Worm (Caenorhabditis elegans) whole organism, L4 larva: Measurements from ENCODE around the gene nhr-92.

Experiments
- F10B5.3 ChIP-seq: sonication (generic microtip); optimal IDR thresholded peaks from 2 replicates; lab custom pipeline; 2016; ENCODE audit warnings: mild to moderate bottlenecking, missing genetic modification characterization, missing compliant biosample characterization
- T20F7.1 ChIP-seq: fragments of 200-800 bp; sonication (Bioruptor generic); optimal IDR thresholded peaks from 2 replicates; lab custom pipeline; 2018; ENCODE audit warnings: mild to moderate bottlenecking, missing genetic modification characterization, missing compliant biosample characterization
- Y105C5A.15 ChIP-seq: fragments of 200-800 bp; sonication (Bioruptor generic); IDR thresholded peaks from 2 replicates; pipeline ENCODE4 v1.3.6; 2022; ENCODE audit warnings: missing genetic modification characterization, missing compliant biosample characterization
- Y5F2A.4 ChIP-seq: fragments of 200-800 bp; sonication (Bioruptor generic); optimal IDR thresholded peaks from 2 replicates; lab custom pipeline; 2018; ENCODE audit warnings: mild to moderate bottlenecking, missing genetic modification characterization, missing compliant biosample characterization
- ZK546.5 ChIP-seq, 2 experiments: sonication (generic microtip); optimal IDR thresholded peaks; 2 replicates each; lab custom pipeline; 2017; ENCODE audit warnings: missing biosample characterization in 2 of 2, missing genetic modification characterization in 2 of 2
- aha-1 ChIP-seq: fragments of 150-350 bp; peaks from one replicate; lab custom pipeline; 2014; ENCODE audit warnings: missing biosample characterization, missing genetic modification characterization
- aly-2 ChIP-seq: sonication (generic microtip); optimal IDR thresholded peaks from 2 replicates; lab custom pipeline; 2018; ENCODE audit warnings: missing biosample characterization, missing genetic modification characterization
- ama-1 ChIP-seq: fragments of 150-350 bp; optimal IDR thresholded peaks from 2 replicates; lab custom pipeline; 2014; ENCODE audit warnings: inconsistent platforms, mixed read lengths
- ceh-20 ChIP-seq: fragments of 200-800 bp; sonication (Bioruptor generic); IDR thresholded peaks from 2 replicates; pipeline ENCODE4 v1.3.6; 2022; ENCODE audit warnings: missing genetic modification reagents, missing genetic modification characterization, missing compliant biosample characterization
- ceh-28 ChIP-seq: fragments of 150-350 bp; optimal IDR thresholded peaks from 2 replicates; lab custom pipeline; 2014; ENCODE audit warnings: missing biosample characterization, missing genetic modification reagents, missing genetic modification characterization
- ceh-62 ChIP-seq: sonication (generic microtip); optimal IDR thresholded peaks from 2 replicates; lab custom pipeline; 2017; ENCODE audit warnings: missing biosample characterization, missing genetic modification characterization
- ces-1 ChIP-seq: fragments of 150-350 bp; sonication (generic microtip); optimal IDR thresholded peaks from 4 replicates; lab custom pipeline; 2014; ENCODE audit warnings: missing biosample characterization, missing genetic modification reagents, missing genetic modification characterization
- cey-2 ChIP-seq: sonication (generic microtip); optimal IDR thresholded peaks from 3 replicates; lab custom pipeline; 2017; ENCODE audit warnings: missing genetic modification characterization, mild to moderate bottlenecking, missing compliant biosample characterization, antibody characterized with exemption, borderline replicate concordance; ENCODE audit not compliant: insufficient read depth
- daf-12 ChIP-seq: fragments of 150-350 bp; optimal IDR thresholded peaks from 2 replicates; lab custom pipeline; 2014; ENCODE audit warnings: missing biosample characterization, missing genetic modification reagents, missing genetic modification characterization
- daf-16 ChIP-seq, 3 experiments: sonication (generic microtip); optimal IDR thresholded peaks; 2 replicates each; lab custom pipeline; 2016 to 2017; ENCODE audit warnings: missing genetic modification characterization in 3 of 3, missing genetic modification reagents in 3 of 3, mild to moderate bottlenecking in 2 of 3, missing compliant biosample characterization in 2 of 3, missing biosample characterization in 1 of 3, moderate library complexity in 1 of 3
- fkh-10 ChIP-seq: fragments of 150-350 bp; optimal IDR thresholded peaks from 2 replicates; lab custom pipeline; 2014; ENCODE audit warnings: missing biosample characterization, missing genetic modification reagents, missing genetic modification characterization
- gei-8 ChIP-seq: fragments of 200-800 bp; sonication (Bioruptor generic); optimal IDR thresholded peaks from 2 replicates; lab custom pipeline; 2018; ENCODE audit warnings: mild to moderate bottlenecking, missing genetic modification characterization, missing compliant biosample characterization
- hif-1 ChIP-seq, 2 experiments: sonication (generic microtip); optimal IDR thresholded peaks; 2 replicates each; lab custom pipeline; 2016 to 2017; ENCODE audit warnings: missing compliant biosample characterization in 2 of 2, missing genetic modification characterization in 2 of 2, missing genetic modification reagents in 2 of 2, missing genotype in 2 of 2, mild to moderate bottlenecking in 1 of 2
- hmg-1.1 ChIP-seq: fragments of 200-800 bp; sonication (Bioruptor generic); IDR thresholded peaks from 2 replicates; pipeline ENCODE4 v1.3.6; 2022; ENCODE audit warnings: missing genetic modification reagents, missing genetic modification characterization, missing compliant biosample characterization
- lim-7 ChIP-seq: fragments of 200-800 bp; sonication (Bioruptor generic); IDR thresholded peaks from 2 replicates; pipeline ENCODE4 v1.3.6; 2022; ENCODE audit warnings: missing genetic modification characterization, missing compliant biosample characterization
- lin-29 ChIP-seq: fragments of 200-800 bp; sonication (Bioruptor generic); IDR thresholded peaks from 2 replicates; pipeline ENCODE4 v1.3.6; 2022; ENCODE audit warnings: missing genetic modification reagents, missing genetic modification characterization, missing compliant biosample characterization
- madf-9 ChIP-seq: fragments of 200-800 bp; sonication (Bioruptor generic); conservative IDR thresholded peaks from 2 replicates; pipeline ENCODE4 v1.3.6; 2022; ENCODE audit warnings: missing genetic modification reagents, missing genetic modification characterization, missing compliant biosample characterization
- mep-1 ChIP-seq: fragments of 150-350 bp; sonication (generic microtip); optimal IDR thresholded peaks from 3 replicates; lab custom pipeline; 2014; ENCODE audit warnings: missing biosample characterization, missing genetic modification characterization
- pha-4 ChIP-seq, 2 experiments: fragments of 150-350 bp in 1 of 2; fragments of 200-800 bp in 1 of 2; sonication (Bioruptor generic) in 1 of 2; IDR thresholded peaks in 1 of 2; optimal IDR thresholded peaks in 1 of 2; 2 replicates each; pipeline versions ENCODE4 v1.3.6 to Lab custom; 2014 to 2022; ENCODE audit warnings: missing genetic modification characterization in 2 of 2, missing genetic modification reagents in 2 of 2, missing biosample characterization in 1 of 2, missing compliant biosample characterization in 1 of 2
- set-16 ChIP-seq: fragments of 200-800 bp; sonication (Bioruptor generic); IDR thresholded peaks from 2 replicates; pipeline ENCODE4 v1.3.6; 2022; ENCODE audit warnings: missing genetic modification reagents, missing genetic modification characterization, missing compliant biosample characterization
- snpc-4 ChIP-seq: fragments of 150-350 bp; optimal IDR thresholded peaks from 2 replicates; lab custom pipeline; 2014; ENCODE audit warnings: missing biosample characterization, missing genetic modification characterization
- spr-3 ChIP-seq: fragments of 200-800 bp; sonication (Bioruptor generic); optimal IDR thresholded peaks from 2 replicates; lab custom pipeline; 2018; ENCODE audit warnings: mild to moderate bottlenecking, missing genetic modification characterization, missing compliant biosample characterization
- tra-1 ChIP-seq: fragments of 200-800 bp; sonication (Bioruptor generic); IDR thresholded peaks from 2 replicates; pipeline ENCODE4 v1.3.6; 2022; ENCODE audit warnings: missing genetic modification reagents, missing genetic modification characterization, missing compliant biosample characterization
- unc-130 ChIP-seq: sonication (generic microtip); optimal IDR thresholded peaks from 2 replicates; lab custom pipeline; 2016; ENCODE audit warnings: missing genetic modification reagents, missing genetic modification characterization, missing compliant biosample characterization
- unc-39 ChIP-seq: sonication (generic microtip); optimal IDR thresholded peaks from 2 replicates; lab custom pipeline; 2017; ENCODE audit warnings: missing biosample characterization, missing genetic modification characterization
- unc-62 ChIP-seq, 3 experiments: fragments of 150-350 bp in 1 of 3; sonication (generic microtip); optimal IDR thresholded peaks in 2 of 3; peaks in 1 of 3; 1 replicate in 1 of 3; 2 replicates in 2 of 3; lab custom pipeline; 2014 to 2017; ENCODE audit warnings: missing biosample characterization in 3 of 3, missing genetic modification characterization in 3 of 3, missing genetic modification reagents in 3 of 3, missing genotype in 1 of 3
- vab-7 ChIP-seq: fragments of 200-800 bp; sonication (Bioruptor generic); IDR thresholded peaks from 2 replicates; pipeline ENCODE4 v1.3.6; 2022; ENCODE audit warnings: missing genetic modification reagents, missing genetic modification characterization, missing compliant biosample characterization
- zip-2 ChIP-seq: fragments of 150-350 bp; optimal IDR thresholded peaks from 2 replicates; lab custom pipeline; 2014; ENCODE audit warnings: missing biosample characterization, missing genetic modification characterization
- ztf-7 ChIP-seq: fragments of 150-350 bp; optimal IDR thresholded peaks from 2 replicates; lab custom pipeline; 2014; ENCODE audit warnings: missing biosample characterization, missing genetic modification characterization

Gene nhr-92

DNA sequence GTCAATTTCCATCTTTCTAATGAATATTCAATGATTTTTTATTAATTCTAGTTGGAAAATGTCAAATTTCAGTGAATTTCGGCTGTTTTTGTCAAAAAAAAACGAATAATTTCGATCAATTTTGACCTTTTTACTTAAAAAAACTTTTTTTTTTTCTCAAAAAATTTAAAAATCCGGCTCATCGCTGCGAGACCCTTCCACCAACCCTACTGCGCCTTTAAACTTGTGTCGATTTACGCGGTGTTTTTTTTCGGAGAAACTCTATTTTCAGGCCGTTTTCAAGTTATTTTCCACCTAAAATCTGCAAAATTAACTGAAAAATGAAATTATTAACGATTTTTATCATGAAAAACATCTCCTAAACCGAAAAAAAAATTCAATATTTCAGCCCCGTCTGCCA is 19.1 kb upstream of the nhr-92 start:
- TF ChIP-seq Y105C5A.15 (GFP tag; lab: Robert Waterston, UW) (no peak), T20F7.1 (GFP tag; lab: Kevin White, UChicago) (no peak), aha-1 (tag; lab: Kevin White, UChicago) (peak; percentile 59), zip-2 (tag; lab: Kevin White, UChicago) (no peak), spr-3 (GFP tag; lab: Kevin White, UChicago) (no peak)

DNA sequence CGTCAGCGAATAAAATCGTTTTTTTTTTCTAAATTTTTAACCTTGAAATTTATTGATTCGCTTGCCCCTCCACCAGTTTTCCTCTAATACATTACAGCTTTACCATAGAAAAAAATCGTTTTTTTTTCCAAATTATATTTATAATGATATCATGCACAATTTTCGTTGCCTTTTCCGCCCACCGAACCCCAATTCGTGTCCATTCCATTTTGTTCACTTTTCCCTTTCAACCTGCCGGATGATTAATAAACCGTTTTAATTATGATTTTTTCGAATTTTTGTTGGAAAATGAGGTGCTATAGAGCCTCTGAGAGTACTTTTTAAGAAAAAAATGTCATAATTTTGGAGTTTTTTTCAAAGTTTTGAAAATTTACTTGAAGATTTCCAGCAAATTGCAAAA is 18.5 kb upstream of the nhr-92 start, which contains the start of gene set-23:
Gene set-23 (plus strand): TSS at position 301 of the 400 bp plus-strand sequence.
- TF ChIP-seq snpc-4 (tag; lab: Kevin White, UChicago) (no peak), fkh-10 (GFP tag; lab: Kevin White, UChicago) (no peak), mep-1 (tag; lab: Kevin White, UChicago) (no peak), ces-1 (GFP tag; lab: Kevin White, UChicago) (no peak), gei-8 (GFP tag; lab: Kevin White, UChicago) (no peak), vab-7 (GFP tag; lab: Robert Waterston, UW) (no peak), F10B5.3 (tag; lab: Kevin White, UChicago) (no peak), hmg-1.1 (GFP tag; lab: Robert Waterston, UW) (no peak), pha-4 (GFP tag; IDR thresholded peaks at IDR 0.05; lab: Robert Waterston, UW) (no peak), pha-4 (tag; optimal IDR thresholded peaks at IDR 0.05; lab: Kevin White, UChicago) (no peak), unc-39 (no peak), ceh-28 (tag; lab: Kevin White, UChicago) (no peak), lim-7 (GFP tag; lab: Robert Waterston, UW) (no peak), tra-1 (GFP tag; lab: Robert Waterston, UW) (no peak), lin-29 (no peak), unc-130 (GFP tag; lab: Kevin White, UChicago) (no peak), daf-16 (GFP tag; optimal IDR thresholded peaks at IDR 0.05; lab: Kevin White, UChicago) (no peak), daf-16 (tag; optimal IDR thresholded peaks at IDR 0.05; lab: Kevin White, UChicago) (no peak)

DNA sequence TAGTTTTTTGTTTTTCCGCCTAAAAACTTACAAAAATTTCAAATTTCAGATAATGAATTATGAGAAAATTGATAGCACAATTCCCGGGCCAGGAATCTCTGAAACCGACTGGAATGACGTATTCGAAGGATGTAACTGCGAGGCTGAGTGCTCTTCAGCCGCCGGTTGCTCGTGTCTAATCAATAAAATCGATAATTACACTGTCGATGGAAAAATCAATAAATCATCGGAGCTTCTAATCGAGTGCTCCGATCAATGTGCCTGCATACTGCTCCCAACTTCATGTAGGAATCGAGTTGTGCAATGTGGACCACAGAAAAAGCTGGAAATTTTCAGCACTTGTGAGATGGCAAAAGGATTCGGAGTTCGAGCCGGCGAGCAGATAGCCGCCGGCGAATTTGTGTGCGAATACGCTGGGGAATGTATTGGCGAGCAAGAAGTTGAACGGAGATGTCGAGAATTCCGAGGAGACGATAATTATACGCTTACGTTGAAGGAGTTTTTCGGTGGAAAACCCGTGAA is 16.9 kb upstream of the nhr-92 start:
- TF ChIP-seq ceh-28 (tag; lab: Kevin White, UChicago) (peak; percentile 87), ztf-7 (tag; lab: Kevin White, UChicago) (no peak), madf-9 (GFP tag; lab: Robert Waterston, UW) (no peak), ZK546.5 (tag; optimal IDR thresholded peaks at IDR 0.05; lab: Kevin White, UChicago) (no peak), Y5F2A.4 (GFP tag; lab: Kevin White, UChicago) (no peak), hif-1 (tag; optimal IDR thresholded peaks at IDR 0.05; lab: Kevin White, UChicago) (no peak), aha-1 (tag; lab: Kevin White, UChicago) (peak; percentile 95), unc-62 (GFP tag; optimal IDR thresholded peaks at IDR 0.05 in 1 of 2; lab: Kevin White, UChicago) (no peak), unc-62 (tag; optimal IDR thresholded peaks at IDR 0.05; lab: Kevin White, UChicago) (no peak), ama-1 (lab: Kevin White, UChicago) (no peak), cey-2 (tag; lab: Kevin White, UChicago) (no peak), aly-2 (tag; lab: Kevin White, UChicago) (no peak), ceh-62 (tag; lab: Kevin White, UChicago) (no peak), daf-12 (tag; lab: Kevin White, UChicago) (no peak)

DNA sequence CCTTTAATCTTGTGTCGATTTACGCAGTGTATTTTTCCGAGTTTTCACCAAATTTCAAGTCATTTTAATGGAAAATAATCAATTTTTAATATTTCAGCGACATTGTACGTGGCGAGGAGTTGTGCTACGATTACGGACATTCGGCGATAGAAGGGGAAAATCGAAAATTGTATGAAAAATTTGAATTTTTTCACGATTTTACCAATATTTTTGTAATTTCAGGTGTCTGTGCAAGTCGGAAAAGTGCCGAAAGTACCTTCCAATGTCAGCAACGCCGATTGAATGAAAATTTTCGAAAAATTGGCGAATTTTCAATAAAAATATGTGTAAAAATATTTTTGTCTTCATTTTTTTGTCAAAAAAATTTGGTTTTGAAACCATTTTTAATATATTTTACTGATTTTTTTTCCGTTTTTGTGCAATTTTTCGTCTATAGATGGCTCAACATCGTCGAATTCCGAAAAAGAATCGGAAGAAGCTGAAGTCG is 14.6 kb upstream of the nhr-92 start, which contains the start of gene Y41D4B.11:
Gene Y41D4B.11 (plus strand): TSS at position 437 of the 487 bp plus-strand sequence.
- peak in 1 of 2 experiments; percentile 91 for TF ChIP-seq unc-62 (GFP tag; optimal IDR thresholded peaks at IDR 0.05 in 1 of 2; lab: Kevin White, UChicago)
- no peak for TF ChIP-seq unc-62 (tag; optimal IDR thresholded peaks at IDR 0.05; lab: Kevin White, UChicago)
- no peak for TF ChIP-seq ceh-20 (GFP tag; lab: Robert Waterston, UW)
- no peak for TF ChIP-seq set-16 (GFP tag; lab: Robert Waterston, UW)
